Worm (Caenorhabditis elegans): ENCODE results near the gene C06E1.11.
A peak's percentile ranks its signal among the peaks of the same experiment; 100 is the strongest.

DNA sequence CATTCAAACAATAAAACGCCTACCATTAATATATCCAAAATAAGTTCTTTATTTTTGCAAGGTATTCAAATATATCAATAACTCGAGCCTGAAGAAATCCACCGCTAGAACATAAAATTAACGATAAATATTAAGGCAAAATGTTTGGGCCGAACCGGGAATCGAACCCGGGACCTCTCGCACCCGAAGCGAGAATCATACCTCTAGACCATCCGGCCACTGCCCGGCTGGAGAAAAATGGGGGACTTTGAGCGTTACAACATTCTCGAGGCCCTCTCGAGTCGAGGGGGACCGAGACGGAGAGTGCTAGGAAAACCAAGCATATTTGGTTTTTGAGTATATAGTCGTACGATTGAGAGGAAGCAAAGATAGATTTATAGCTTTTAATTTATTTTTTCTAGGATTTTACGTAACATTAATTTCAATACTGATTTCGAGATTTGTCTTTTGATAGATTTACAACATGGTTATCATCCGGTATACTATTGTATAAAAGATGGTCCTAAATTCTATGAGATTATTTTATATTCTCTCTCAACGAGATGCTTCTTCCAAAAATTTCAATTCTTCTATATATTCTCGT, 33.8 kb upstream of the C06E1.11 start, which contains the start of gene flp-23:
- TF ChIP-seq sox-4 (tag; optimal IDR thresholded peaks at IDR 0.05) (peak; percentile 66), C38D4.7 (GFP tag; optimal IDR thresholded peaks at IDR 0.05) (peak; percentile 54), nfya-1 (tag; optimal IDR thresholded peaks at IDR 0.05) (peak; percentile 55), ets-4 (tag; optimal IDR thresholded peaks at IDR 0.05) (peak; percentile 6), pha-4 (tag; optimal IDR thresholded peaks at IDR 0.05) (no peak), Y22D7AL.16 (tag; optimal IDR thresholded peaks at IDR 0.05) (peak; percentile 27)
